Worm (Caenorhabditis elegans) whole organism, L4 larva: ENCODE data around the gene ZC449.7.
A peak's percentile ranks its signal among the peaks of the same experiment; 100 is the strongest.

Source experiments
- ceh-82 ChIP-seq: sonication (generic microtip); optimal IDR thresholded peaks from 2 replicates; lab custom pipeline; 2017; ENCODE audit warnings: missing biosample characterization, missing genetic modification characterization
- ces-1 ChIP-seq: fragments of 150-350 bp; sonication (generic microtip); optimal IDR thresholded peaks from 4 replicates; lab custom pipeline; 2014; ENCODE audit warnings: missing biosample characterization, missing genetic modification reagents, missing genetic modification characterization
- hif-1 ChIP-seq, 2 experiments: sonication (generic microtip); optimal IDR thresholded peaks; 2 replicates each; lab custom pipeline; 2016 to 2017; ENCODE audit warnings: missing compliant biosample characterization in 2 of 2, missing genetic modification characterization in 2 of 2, missing genetic modification reagents in 2 of 2, missing genotype in 2 of 2, mild to moderate bottlenecking in 1 of 2
- hlh-30 ChIP-seq: sonication (generic microtip); optimal IDR thresholded peaks from 2 replicates; lab custom pipeline; 2017; ENCODE audit warnings: antibody characterized with exemption, mild to moderate bottlenecking, missing genetic modification characterization, missing compliant biosample characterization; ENCODE audit not compliant: insufficient read depth
- jun-1 ChIP-seq: fragments of 150-350 bp; optimal IDR thresholded peaks from 2 replicates; lab custom pipeline; 2014; ENCODE audit warnings: missing biosample characterization, missing genetic modification reagents, missing genetic modification characterization
- lin-1 ChIP-seq: fragments of 200-800 bp; sonication (Bioruptor generic); IDR thresholded peaks from 2 replicates; pipeline ENCODE4 v1.3.6; 2022; ENCODE audit warnings: missing genetic modification reagents, missing genetic modification characterization, missing compliant biosample characterization
- lin-13 ChIP-seq: fragments of 150-350 bp; optimal IDR thresholded peaks from 2 replicates; lab custom pipeline; 2014; ENCODE audit warnings: missing biosample characterization, missing genetic modification reagents, missing genetic modification characterization
- lin-39 ChIP-seq: fragments of 150-350 bp; optimal IDR thresholded peaks from 2 replicates; lab custom pipeline; 2014; ENCODE audit warnings: missing biosample characterization, missing genetic modification reagents, missing genetic modification characterization
- lsy-2 ChIP-seq, 2 experiments: fragments of 150-350 bp in 1 of 2; sonication (generic microtip) in 1 of 2; optimal IDR thresholded peaks; 2 replicates each; lab custom pipeline; 2014 to 2017; ENCODE audit warnings: missing biosample characterization in 2 of 2, missing genetic modification characterization in 2 of 2
- nhr-102 ChIP-seq: sonication (generic microtip); optimal IDR thresholded peaks from 2 replicates; lab custom pipeline; 2016; ENCODE audit warnings: mild to moderate bottlenecking, missing genetic modification characterization, moderate library complexity, missing compliant biosample characterization
- nhr-11 ChIP-seq: fragments of 150-350 bp; optimal IDR thresholded peaks from 2 replicates; lab custom pipeline; 2014; ENCODE audit warnings: missing biosample characterization, missing genetic modification characterization
- nhr-76 ChIP-seq: fragments of 150-350 bp; optimal IDR thresholded peaks from 2 replicates; lab custom pipeline; 2014; ENCODE audit warnings: missing biosample characterization, missing genetic modification characterization
- unc-62 ChIP-seq, 3 experiments: fragments of 150-350 bp in 1 of 3; sonication (generic microtip); optimal IDR thresholded peaks in 2 of 3; peaks in 1 of 3; 1 replicate in 1 of 3; 2 replicates in 2 of 3; lab custom pipeline; 2014 to 2017; ENCODE audit warnings: missing biosample characterization in 3 of 3, missing genetic modification characterization in 3 of 3, missing genetic modification reagents in 3 of 3, missing genotype in 1 of 3

ce11 chrX:4971427-4971826 is 42.4 kb upstream of the ZC449.7 start:
- TF ChIP-seq lin-1 (GFP tag; lab: Robert Waterston, UW) (0 out of 2 replicates have a peak, but pooled peaks have one; percentile 32), ceh-82 (tag; lab: Kevin White, UChicago) (no peak), ces-1 (GFP tag; lab: Kevin White, UChicago) (no peak), hlh-30 (tag; lab: Kevin White, UChicago) (peak; percentile 93), hif-1 (tag; optimal IDR thresholded peaks at IDR 0.05; lab: Kevin White, UChicago) (no peak), lin-13 (GFP tag; lab: Kevin White, UChicago) (peak; percentile 10), jun-1 (tag; lab: Kevin White, UChicago) (no peak), nhr-76 (tag; lab: Kevin White, UChicago) (no peak), nhr-11 (no peak), unc-62 (GFP tag; optimal IDR thresholded peaks at IDR 0.05 in 1 of 2; lab: Kevin White, UChicago) (peak in 1 of 2 experiments; percentile 88), unc-62 (tag; optimal IDR thresholded peaks at IDR 0.05; lab: Kevin White, UChicago) (no peak), lsy-2 (tag; optimal IDR thresholded peaks at IDR 0.05; lab: Kevin White, UChicago) (peak; percentile 6 to 29), lin-39 (tag; lab: Kevin White, UChicago) (no peak), nhr-102 (tag; lab: Kevin White, UChicago) (no peak)
